Worm (Caenorhabditis elegans) whole organism, L3 larva: ENCODE results near the gene ZK470.4.

Source experiments
- aly-2 ChIP-seq: fragments of 150-350 bp; optimal IDR thresholded peaks from 2 replicates; lab custom pipeline; 2014; ENCODE audit warnings: missing biosample characterization, missing genetic modification characterization
- ama-1 ChIP-seq: fragments of 150-350 bp; optimal IDR thresholded peaks from 2 replicates; lab custom pipeline; 2018
- daf-12 ChIP-seq: fragments of 150-350 bp; optimal IDR thresholded peaks from 2 replicates; lab custom pipeline; 2014; ENCODE audit warnings: missing biosample characterization, missing genetic modification reagents, missing genetic modification characterization
- nhr-25 ChIP-seq: sonication (generic microtip); optimal IDR thresholded peaks from 2 replicates; lab custom pipeline; 2017; ENCODE audit warnings: missing biosample characterization, missing genetic modification characterization
- pha-4 ChIP-seq: fragments of 150-350 bp; optimal IDR thresholded peaks from 2 replicates; lab custom pipeline; 2014; ENCODE audit warnings: missing biosample characterization, missing genetic modification reagents, missing genetic modification characterization
- pqm-1 ChIP-seq: fragments of 150-350 bp; optimal IDR thresholded peaks from 2 replicates; lab custom pipeline; 2017; ENCODE audit warnings: missing biosample characterization, missing genetic modification characterization, inconsistent platforms
- ztf-4 ChIP-seq: fragments of 150-350 bp; optimal IDR thresholded peaks from 2 replicates; lab custom pipeline; 2014; ENCODE audit warnings: missing biosample characterization, missing genetic modification characterization

- no peak for TF ChIP-seq pha-4 (tag; lab: Kevin White, UChicago)
- no peak for TF ChIP-seq ztf-4 (tag; lab: Kevin White, UChicago)
- TF ChIP-seq nhr-25 (tag; lab: Kevin White, UChicago) = no peak
- TF ChIP-seq ama-1 (lab: Kevin White, UChicago) = no peak
- TF ChIP-seq aly-2 (tag; lab: Kevin White, UChicago) = no peak
- TF ChIP-seq pqm-1 = no peak
- TF ChIP-seq daf-12 (tag; lab: Kevin White, UChicago) = no peak
Measured at ce11 chrX:4134855-4135254, 4.7 kb downstream of the ZK470.4 start, which contains the start of gene ZK470.2.
